Worm (Caenorhabditis elegans) whole organism, L4/young adult: ENCODE results near the gene Y113G7B.28.

Source experiments
- W03F9.2 ChIP-seq: fragments of 150-350 bp; optimal IDR thresholded peaks from 2 replicates; lab custom pipeline; 2014; ENCODE audit warnings: missing biosample characterization, missing genetic modification characterization
- him-1 ChIP-seq: sonication (generic microtip); optimal IDR thresholded peaks from 2 replicates; lab custom pipeline; 2016; ENCODE audit warnings: missing genotype, missing genetic modification reagents, missing genetic modification characterization, missing compliant biosample characterization

DNA sequence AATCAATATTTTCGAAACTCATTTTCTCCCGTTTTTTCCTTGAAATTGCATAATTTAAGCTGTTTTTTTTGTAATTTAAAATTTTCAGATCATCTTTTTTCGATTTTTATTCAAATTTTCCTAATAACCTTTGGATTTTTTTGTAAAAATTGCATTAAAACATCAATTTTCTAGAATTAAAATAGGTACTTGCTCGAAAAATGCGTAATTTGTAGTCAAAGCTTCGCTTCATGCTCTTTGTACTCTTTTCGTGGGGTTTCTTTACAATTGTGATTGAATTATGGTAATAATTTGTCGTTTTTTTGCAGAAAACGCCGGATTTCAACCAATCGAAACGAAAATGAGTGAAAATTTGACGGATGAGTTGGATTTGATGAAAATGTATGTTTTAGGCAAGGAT is 3.2 kb downstream of the Y113G7B.28 start, which contains the start of gene fog-2:
- TF ChIP-seq him-1 (tag; lab: Kevin White, UChicago) (no peak), W03F9.2 (tag; lab: Kevin White, UChicago) (no peak)
